Fruit fly (Drosophila melanogaster) whole organism, prepupa: Measurements from ENCODE around the gene CG14715.

Experiments
- Blimp-1 ChIP-seq: fragments of 200-800 bp; sonication (Bioruptor generic); optimal IDR thresholded peaks from 3 replicates; lab custom pipeline; 2017; ENCODE audit warnings: missing biosample characterization, missing genetic modification characterization, mild to moderate bottlenecking, moderate library complexity, missing genetic modification reagents
- CG10631 ChIP-seq: fragments of 200-800 bp; sonication (Bioruptor generic); optimal IDR thresholded peaks from 2 replicates; lab custom pipeline; 2016; ENCODE audit warnings: missing biosample characterization, missing genetic modification characterization
- CG15336 ChIP-seq: fragments of 200-800 bp; sonication (Bioruptor generic); IDR thresholded peaks from 2 replicates; pipeline ENCODE4 v1.3.6; 2022; ENCODE audit warnings: missing biosample characterization, missing genetic modification characterization
- CG16779 ChIP-seq: fragments of 200-800 bp; sonication (Bioruptor generic); optimal IDR thresholded peaks from 3 replicates; lab custom pipeline; 2017; ENCODE audit warnings: missing biosample characterization, mild to moderate bottlenecking, missing genetic modification characterization
- CG6163 ChIP-seq: fragments of 200-800 bp; sonication (Bioruptor generic); IDR thresholded peaks from 3 replicates; pipeline ENCODE4 v1.3.6; 2022; ENCODE audit warnings: missing biosample characterization, missing genetic modification characterization
- CG6792 ChIP-seq: fragments of 200-800 bp; sonication (Bioruptor generic); optimal IDR thresholded peaks from 3 replicates; lab custom pipeline; 2016; ENCODE audit warnings: missing biosample characterization, missing genetic modification characterization
- CG6854 ChIP-seq: fragments of 200-800 bp; sonication (Bioruptor generic); optimal IDR thresholded peaks from 2 replicates; lab custom pipeline; 2017; ENCODE audit warnings: missing biosample characterization, mild to moderate bottlenecking, missing genetic modification characterization
- CG9139 ChIP-seq: fragments of 200-800 bp; sonication (Bioruptor generic); optimal IDR thresholded peaks from 3 replicates; lab custom pipeline; 2017; ENCODE audit warnings: missing biosample characterization, mild to moderate bottlenecking, missing genetic modification characterization
- Eip75B ChIP-seq: fragments of 200-800 bp; sonication (Bioruptor generic); optimal IDR thresholded peaks from 3 replicates; lab custom pipeline; 2016; ENCODE audit warnings: missing biosample characterization, missing genetic modification characterization
- Eip78C ChIP-seq: fragments of 200-800 bp; sonication (Bioruptor generic); peaks from one replicate; lab custom pipeline; 2016; ENCODE audit warnings: missing biosample characterization, missing genetic modification characterization
- Eip93F ChIP-seq: fragments of 200-800 bp; sonication (Bioruptor generic); optimal IDR thresholded peaks from 2 replicates; lab custom pipeline; 2016; ENCODE audit warnings: missing biosample characterization, mild to moderate bottlenecking, missing genetic modification characterization
- Gug ChIP-seq: fragments of 200-800 bp; sonication (Bioruptor generic); IDR thresholded peaks from 2 replicates; pipeline ENCODE4 v1.3.6; 2022; ENCODE audit warnings: missing biosample characterization, missing genetic modification characterization
- Hr38 ChIP-seq: sonication (Bioruptor generic); optimal IDR thresholded peaks from 2 replicates; lab custom pipeline; 2016; ENCODE audit warnings: missing biosample characterization, missing genetic modification characterization
- Hr39 ChIP-seq: fragments of 200-800 bp; sonication (Bioruptor generic); optimal IDR thresholded peaks from 2 replicates; lab custom pipeline; 2016; ENCODE audit warnings: missing biosample characterization, missing genetic modification characterization
- Hr4 ChIP-seq: fragments of 200-800 bp; sonication (Bioruptor generic); optimal IDR thresholded peaks from 3 replicates; lab custom pipeline; 2016; ENCODE audit warnings: missing biosample characterization, missing genetic modification characterization
- Lpt ChIP-seq: fragments of 200-800 bp; sonication (Bioruptor generic); optimal IDR thresholded peaks from 3 replicates; lab custom pipeline; 2016; ENCODE audit warnings: missing biosample characterization, missing genetic modification characterization
- Met ChIP-seq: fragments of 200-800 bp; sonication (Bioruptor generic); optimal IDR thresholded peaks from 3 replicates; lab custom pipeline; 2016; ENCODE audit warnings: missing biosample characterization, missing genetic modification characterization
- Sox14 ChIP-seq: fragments of 200-800 bp; sonication (Bioruptor generic); optimal IDR thresholded peaks from 3 replicates; lab custom pipeline; 2016; ENCODE audit warnings: missing biosample characterization, missing genetic modification characterization
- Sox15 ChIP-seq: fragments of 200-800 bp; sonication (Bioruptor generic); optimal IDR thresholded peaks from 3 replicates; lab custom pipeline; 2016; ENCODE audit warnings: missing biosample characterization, missing genetic modification characterization
- acj6 ChIP-seq: fragments of 200-800 bp; sonication (Bioruptor generic); optimal IDR thresholded peaks from 3 replicates; lab custom pipeline; 2016; ENCODE audit warnings: missing biosample characterization, missing genetic modification characterization
- eg ChIP-seq: fragments of 200-800 bp; sonication (Bioruptor generic); IDR thresholded peaks from 3 replicates; pipeline ENCODE4 v1.3.6; 2022; ENCODE audit warnings: missing biosample characterization, missing genetic modification characterization
- esn ChIP-seq: fragments of 200-800 bp; sonication (Bioruptor generic); optimal IDR thresholded peaks from 2 replicates; lab custom pipeline; 2016; ENCODE audit warnings: missing biosample characterization, mild to moderate bottlenecking, missing genetic modification characterization, moderate library complexity
- fd85E ChIP-seq: fragments of 200-800 bp; sonication (Bioruptor generic); optimal IDR thresholded peaks from 3 replicates; lab custom pipeline; 2016; ENCODE audit warnings: missing biosample characterization, missing genetic modification characterization
- fkh ChIP-seq: fragments of 200-800 bp; sonication (Bioruptor generic); optimal IDR thresholded peaks from 3 replicates; lab custom pipeline; 2017; ENCODE audit warnings: missing biosample characterization, mild to moderate bottlenecking, missing genetic modification characterization, moderate library complexity
- lz ChIP-seq: fragments of 200-800 bp; sonication (Bioruptor generic); optimal IDR thresholded peaks from 3 replicates; lab custom pipeline; 2016; ENCODE audit warnings: missing biosample characterization, missing genetic modification characterization
- net ChIP-seq: fragments of 200-800 bp; sonication (Bioruptor generic); optimal IDR thresholded peaks from 3 replicates; lab custom pipeline; 2016; ENCODE audit warnings: missing biosample characterization, missing genetic modification characterization
- salr ChIP-seq, 2 experiments: fragments of 200-800 bp; sonication (Bioruptor generic); optimal IDR thresholded peaks; 3 replicates each; lab custom pipeline; 2016 to 2018; ENCODE audit warnings: missing biosample characterization in 2 of 2, missing genetic modification characterization in 2 of 2, mild to moderate bottlenecking in 1 of 2
- ss ChIP-seq, 2 experiments: fragments of 200-800 bp; sonication (Bioruptor generic); optimal IDR thresholded peaks; 2 replicates in 1 of 2; 3 replicates in 1 of 2; lab custom pipeline; 2017 to 2018; ENCODE audit warnings: mild to moderate bottlenecking in 2 of 2, missing biosample characterization in 2 of 2, missing genetic modification characterization in 2 of 2, moderate library complexity in 1 of 2
- svp ChIP-seq: fragments of 200-800 bp; sonication (Bioruptor generic); peaks from one replicate; lab custom pipeline; 2016; ENCODE audit warnings: missing biosample characterization, missing genetic modification characterization
- topi ChIP-seq: fragments of 200-800 bp; sonication (Bioruptor generic); optimal IDR thresholded peaks from 3 replicates; lab custom pipeline; 2016; ENCODE audit warnings: missing biosample characterization, missing genetic modification characterization
- vri ChIP-seq: fragments of 200-800 bp; sonication (Bioruptor generic); optimal IDR thresholded peaks from 3 replicates; lab custom pipeline; 2016; ENCODE audit warnings: missing biosample characterization, mild to moderate bottlenecking, missing genetic modification characterization

CG14715 gene

dm6 chr3R:11678016-11678415 lies 4.0 kb downstream of the CG14715 start, which contains the start of gene CG18476 (continued):
- TF ChIP-seq Eip93F (GFP tag; lab: Kevin White, UChicago) (peak; percentile 3), vri (GFP tag; lab: Kevin White, UChicago) (peak; percentile 59), CG6163 (peak; percentile 95), CG9139 (peak; percentile 82), ss (GFP tag; optimal IDR thresholded peaks at IDR 0.05; lab: Kevin White, UChicago) (peak in 1 of 2 experiments; percentile 90), acj6 (GFP tag; lab: Kevin White, UChicago) (peak; percentile 89), Met (GFP tag; lab: Kevin White, UChicago) (peak; percentile 87), CG6854 (GFP tag; lab: Kevin White, UChicago) (peak; percentile 27), CG16779 (tag; lab: Kevin White, UChicago) (peak; percentile 80), Eip75B (GFP tag; lab: Kevin White, UChicago) (no peak), CG15336 (GFP tag; lab: Robert Waterston, UW) (peak; percentile 92), salr (GFP tag; optimal IDR thresholded peaks at IDR 0.05; lab: Kevin White, UChicago) (peak in 1 of 2 experiments; percentile 81), CG6792 (GFP tag; lab: Kevin White, UChicago) (peak; percentile 88), CG10631 (GFP tag; lab: Kevin White, UChicago) (peak; percentile 92), Gug (peak; percentile 95), fd85E (GFP tag; lab: Kevin White, UChicago) (peak; percentile 6)

DNA sequence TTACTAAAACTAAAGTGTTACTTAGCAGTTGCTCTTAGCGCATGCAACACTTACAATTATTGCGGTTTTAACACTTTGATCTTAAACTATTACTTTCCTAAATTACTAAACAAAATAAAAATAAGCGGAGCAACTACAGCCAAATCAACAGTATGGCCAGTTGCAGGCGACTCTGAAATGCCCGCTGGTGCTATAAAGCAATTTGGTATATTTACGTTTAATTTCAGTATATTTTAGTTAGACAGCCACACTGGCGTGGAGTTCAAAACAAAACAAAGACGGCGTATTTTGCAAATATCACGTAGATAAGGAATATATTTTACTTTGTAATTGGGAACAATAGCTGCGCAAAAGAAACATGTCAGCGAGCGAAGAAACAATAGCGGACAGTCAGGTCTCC lies 5.5 kb downstream of the CG14715 start, which contains the start of the genes Taf12 and Ho:
Taf12 (minus strand) TSS at position 178 of the 400 bp plus-strand sequence.
Ho (plus strand) TSS at position 231 of the 400 bp plus-strand sequence.
- TF ChIP-seq Sox14 = peak; percentile 98
- TF ChIP-seq Eip78C (GFP tag; lab: Kevin White, UChicago) = peak; percentile 74
- TF ChIP-seq Lpt = no peak
- TF ChIP-seq svp (GFP tag; lab: Kevin White, UChicago) = peak; percentile 70
- TF ChIP-seq vri (GFP tag; lab: Kevin White, UChicago) = peak; percentile 37
- no peak for TF ChIP-seq CG15336 (GFP tag; lab: Robert Waterston, UW)
- TF ChIP-seq Hr39 = no peak
- TF ChIP-seq fkh (GFP tag; lab: Kevin White, UChicago) = peak; percentile 54
- TF ChIP-seq topi (GFP tag; lab: Kevin White, UChicago) = no peak
- no peak for TF ChIP-seq acj6 (GFP tag; lab: Kevin White, UChicago)
- peak; percentile 21 for TF ChIP-seq esn (GFP tag; lab: Kevin White, UChicago)

- TF ChIP-seq vri (GFP tag; lab: Kevin White, UChicago) = peak; percentile 35
- TF ChIP-seq CG16779 (tag; lab: Kevin White, UChicago) = no peak
Observed at dm6 chr3R:11683675-11684074, 9.7 kb downstream of the CG14715 start.

dm6 chr3R:11684316-11684715 lies 10.3 kb downstream of the CG14715 start, which contains the start of gene CG6830:
Gene CG6830 (minus strand): TSS chr3R:11684342.
- TF ChIP-seq Sox15 (GFP tag; lab: Kevin White, UChicago) (no peak), Blimp-1 (GFP tag; lab: Kevin White, UChicago) (no peak), lz (GFP tag; lab: Kevin White, UChicago) (no peak), topi (GFP tag; lab: Kevin White, UChicago) (no peak), Eip75B (GFP tag; lab: Kevin White, UChicago) (no peak), Sox14 (no peak), Hr4 (GFP tag; lab: Kevin White, UChicago) (no peak)
- TF ChIP-seq, all 60 proteins: peak for 0

DNA sequence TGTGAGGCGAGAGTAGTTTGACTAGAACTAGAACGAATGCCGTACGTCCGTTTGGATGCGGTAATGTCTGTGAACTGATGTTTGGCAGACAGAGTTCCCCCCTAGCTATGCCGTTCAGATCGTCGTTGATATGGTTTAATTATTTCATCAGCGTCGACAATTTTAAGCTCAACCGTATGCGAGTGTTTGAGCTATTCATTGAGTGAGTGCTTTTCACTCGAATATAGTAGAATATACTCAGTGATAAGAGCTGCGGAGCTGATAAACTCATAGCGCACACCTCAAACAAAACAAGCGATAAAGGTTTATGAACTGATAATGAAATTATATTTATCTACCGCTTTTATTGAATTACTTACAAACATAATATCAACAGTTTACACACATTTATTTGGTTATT lies 14.0 kb downstream of the CG14715 start, which contains the start of gene CG6834:
CG6834 (minus strand) TSS at position 79 of the 400 bp plus-strand sequence.
- TF ChIP-seq eg (no peak), fkh (GFP tag; lab: Kevin White, UChicago) (peak; percentile 49), net (GFP tag; lab: Kevin White, UChicago) (no peak), vri (GFP tag; lab: Kevin White, UChicago) (peak; percentile 64), Hr38 (GFP tag; lab: Kevin White, UChicago) (no peak), svp (GFP tag; lab: Kevin White, UChicago) (peak; percentile 71)
